Worm (Caenorhabditis elegans) whole organism, L3 larva: ENCODE measurements around the gene npp-24.
A peak's percentile ranks its signal among the peaks of the same experiment; 100 is the strongest.

Experiments used
- R02D3.7 ChIP-seq: fragments of 150-350 bp; optimal IDR thresholded peaks from 2 replicates; lab custom pipeline; 2014; ENCODE audit warnings: missing biosample characterization, missing genetic modification characterization
- ZK546.5 ChIP-seq: sonication (generic microtip); optimal IDR thresholded peaks from 2 replicates; lab custom pipeline; 2017; ENCODE audit warnings: missing biosample characterization, missing genetic modification characterization
- aly-2 ChIP-seq: fragments of 150-350 bp; optimal IDR thresholded peaks from 2 replicates; lab custom pipeline; 2014; ENCODE audit warnings: missing biosample characterization, missing genetic modification characterization
- ama-1 ChIP-seq: fragments of 150-350 bp; optimal IDR thresholded peaks from 2 replicates; lab custom pipeline; 2018
- ceh-16 ChIP-seq: sonication (generic microtip); optimal IDR thresholded peaks from 2 replicates; lab custom pipeline; 2017; ENCODE audit warnings: missing biosample characterization, missing genetic modification characterization
- ceh-28 ChIP-seq: fragments of 150-350 bp; optimal IDR thresholded peaks from 2 replicates; lab custom pipeline; 2014; ENCODE audit warnings: missing biosample characterization, missing genetic modification reagents, missing genetic modification characterization
- ceh-82 ChIP-seq: fragments of 150-350 bp; optimal IDR thresholded peaks from 2 replicates; lab custom pipeline; 2014; ENCODE audit warnings: missing biosample characterization, missing genetic modification characterization
- ceh-9 ChIP-seq: sonication (generic microtip); optimal IDR thresholded peaks from 2 replicates; lab custom pipeline; 2018; ENCODE audit warnings: missing biosample characterization, missing genetic modification characterization
- daf-12 ChIP-seq: fragments of 150-350 bp; optimal IDR thresholded peaks from 2 replicates; lab custom pipeline; 2014; ENCODE audit warnings: missing biosample characterization, missing genetic modification reagents, missing genetic modification characterization
- egl-27 ChIP-seq: sonication (generic microtip); optimal IDR thresholded peaks from 4 replicates; lab custom pipeline; 2017; ENCODE audit warnings: missing biosample characterization, missing genetic modification reagents, missing genetic modification characterization
- egl-5 ChIP-seq: fragments of 150-350 bp; optimal IDR thresholded peaks from 2 replicates; lab custom pipeline; 2017; ENCODE audit warnings: missing biosample characterization, missing genetic modification reagents, missing genetic modification characterization, inconsistent platforms
- elt-1 ChIP-seq: fragments of 150-350 bp; optimal IDR thresholded peaks from 2 replicates; lab custom pipeline; 2014; ENCODE audit warnings: missing biosample characterization, missing genetic modification characterization
- elt-2 ChIP-seq: sonication (generic microtip); optimal IDR thresholded peaks from 2 replicates; lab custom pipeline; 2016; ENCODE audit warnings: missing genetic modification reagents, mild to moderate bottlenecking, missing genetic modification characterization, missing compliant biosample characterization
- eor-1 ChIP-seq, 2 experiments: fragments of 150-350 bp; optimal IDR thresholded peaks; 2 replicates each; lab custom pipeline; 2014 to 2018; ENCODE audit warnings: missing biosample characterization in 2 of 2, missing genetic modification characterization in 2 of 2
- fkh-10 ChIP-seq: sonication (generic microtip); optimal IDR thresholded peaks from 2 replicates; lab custom pipeline; 2017; ENCODE audit warnings: missing biosample characterization, missing genetic modification reagents, missing genetic modification characterization
- fkh-2 ChIP-seq: fragments of 150-350 bp; optimal IDR thresholded peaks from 2 replicates; lab custom pipeline; 2014; ENCODE audit warnings: missing biosample characterization, missing genetic modification reagents, missing genetic modification characterization
- fos-1 ChIP-seq: fragments of 150-350 bp; optimal IDR thresholded peaks from 2 replicates; lab custom pipeline; 2014; ENCODE audit warnings: missing biosample characterization, missing genetic modification characterization
- jun-1 ChIP-seq: fragments of 150-350 bp; optimal IDR thresholded peaks from 2 replicates; lab custom pipeline; 2014; ENCODE audit warnings: missing biosample characterization, missing genetic modification reagents, missing genetic modification characterization
- lin-15B ChIP-seq: fragments of 150-350 bp; optimal IDR thresholded peaks from 2 replicates; lab custom pipeline; 2014; ENCODE audit warnings: missing biosample characterization, missing genetic modification characterization
- lin-39 ChIP-seq: fragments of 150-350 bp; optimal IDR thresholded peaks from 2 replicates; lab custom pipeline; 2018; ENCODE audit warnings: missing biosample characterization, missing genetic modification reagents, missing genetic modification characterization
- lsy-12 ChIP-seq: sonication (generic microtip); optimal IDR thresholded peaks from 2 replicates; lab custom pipeline; 2016; ENCODE audit warnings: mild to moderate bottlenecking, missing genetic modification characterization, missing compliant biosample characterization
- mdl-1 ChIP-seq: fragments of 150-350 bp; optimal IDR thresholded peaks from 2 replicates; lab custom pipeline; 2014; ENCODE audit warnings: missing biosample characterization, missing genetic modification characterization
- mml-1 ChIP-seq: fragments of 150-350 bp; sonication (generic microtip); optimal IDR thresholded peaks from 3 replicates; lab custom pipeline; 2014; ENCODE audit warnings: missing biosample characterization, missing genetic modification characterization
- nfya-1 ChIP-seq: sonication (generic microtip); optimal IDR thresholded peaks from 2 replicates; lab custom pipeline; 2017; ENCODE audit warnings: missing genetic modification characterization, mild to moderate bottlenecking, missing compliant biosample characterization, antibody characterized with exemption, moderate library complexity; ENCODE audit not compliant: insufficient read depth
- nhr-11 ChIP-seq: fragments of 150-350 bp; optimal IDR thresholded peaks from 2 replicates; lab custom pipeline; 2014; ENCODE audit warnings: missing biosample characterization, missing genetic modification characterization
- nhr-12 ChIP-seq: fragments of 150-350 bp; optimal IDR thresholded peaks from 2 replicates; lab custom pipeline; 2014; ENCODE audit warnings: missing biosample characterization, missing genetic modification characterization
- nhr-23 ChIP-seq: fragments of 150-350 bp; optimal IDR thresholded peaks from 2 replicates; lab custom pipeline; 2014; ENCODE audit warnings: missing biosample characterization, missing genetic modification reagents, missing genetic modification characterization
- nhr-237 ChIP-seq: fragments of 150-350 bp; optimal IDR thresholded peaks from 2 replicates; lab custom pipeline; 2014; ENCODE audit warnings: missing biosample characterization, missing genetic modification characterization
- nhr-25 ChIP-seq: sonication (generic microtip); optimal IDR thresholded peaks from 2 replicates; lab custom pipeline; 2017; ENCODE audit warnings: missing biosample characterization, missing genetic modification characterization
- nhr-28 ChIP-seq: fragments of 150-350 bp; optimal IDR thresholded peaks from 2 replicates; lab custom pipeline; 2014; ENCODE audit warnings: missing biosample characterization, missing genetic modification characterization
- nhr-43 ChIP-seq: sonication (generic microtip); optimal IDR thresholded peaks from 2 replicates; lab custom pipeline; 2016; ENCODE audit warnings: mild to moderate bottlenecking, missing genetic modification characterization, missing compliant biosample characterization; ENCODE audit not compliant: poor library complexity, severe bottlenecking
- nhr-67 ChIP-seq: fragments of 150-350 bp; optimal IDR thresholded peaks from 2 replicates; lab custom pipeline; 2014; ENCODE audit warnings: missing biosample characterization, missing genetic modification characterization
- nhr-76 ChIP-seq: fragments of 150-350 bp; sonication (generic microtip); optimal IDR thresholded peaks from 5 replicates; lab custom pipeline; 2014; ENCODE audit warnings: missing biosample characterization, missing genetic modification characterization
- nhr-77 ChIP-seq: fragments of 150-350 bp; optimal IDR thresholded peaks from 2 replicates; lab custom pipeline; 2014; ENCODE audit warnings: missing biosample characterization, missing genetic modification characterization
- pha-4 ChIP-seq: fragments of 150-350 bp; optimal IDR thresholded peaks from 2 replicates; lab custom pipeline; 2014; ENCODE audit warnings: missing biosample characterization, missing genetic modification reagents, missing genetic modification characterization
- pqm-1 ChIP-seq: fragments of 150-350 bp; optimal IDR thresholded peaks from 2 replicates; lab custom pipeline; 2017; ENCODE audit warnings: missing biosample characterization, missing genetic modification characterization, inconsistent platforms
- sea-2 ChIP-seq: fragments of 150-350 bp; sonication (generic microtip); optimal IDR thresholded peaks from 4 replicates; lab custom pipeline; 2014; ENCODE audit warnings: missing biosample characterization, missing genetic modification reagents, missing genetic modification characterization
- skn-1 ChIP-seq: fragments of 150-350 bp; optimal IDR thresholded peaks from 2 replicates; lab custom pipeline; 2014; ENCODE audit warnings: missing biosample characterization, missing genetic modification characterization
- snpc-4 ChIP-seq: fragments of 150-350 bp; optimal IDR thresholded peaks from 2 replicates; lab custom pipeline; 2014; ENCODE audit warnings: missing biosample characterization, missing genetic modification characterization
- tbx-2 ChIP-seq: sonication (generic microtip); optimal IDR thresholded peaks from 2 replicates; lab custom pipeline; 2016; ENCODE audit warnings: mild to moderate bottlenecking, missing genetic modification characterization, missing compliant biosample characterization
- unc-39 ChIP-seq: sonication (generic microtip); optimal IDR thresholded peaks from 4 replicates; lab custom pipeline; 2017; ENCODE audit warnings: missing biosample characterization, missing genetic modification characterization
- unc-62 ChIP-seq: fragments of 150-350 bp; sonication (generic microtip); optimal IDR thresholded peaks from 4 replicates; lab custom pipeline; 2014; ENCODE audit warnings: missing biosample characterization, missing genetic modification reagents, missing genetic modification characterization
- ztf-11 ChIP-seq: fragments of 150-350 bp; optimal IDR thresholded peaks from 2 replicates; lab custom pipeline; 2014; ENCODE audit warnings: missing biosample characterization, missing genetic modification characterization
- ztf-4 ChIP-seq: fragments of 150-350 bp; optimal IDR thresholded peaks from 2 replicates; lab custom pipeline; 2014; ENCODE audit warnings: missing biosample characterization, missing genetic modification characterization

npp-24 gene

DNA sequence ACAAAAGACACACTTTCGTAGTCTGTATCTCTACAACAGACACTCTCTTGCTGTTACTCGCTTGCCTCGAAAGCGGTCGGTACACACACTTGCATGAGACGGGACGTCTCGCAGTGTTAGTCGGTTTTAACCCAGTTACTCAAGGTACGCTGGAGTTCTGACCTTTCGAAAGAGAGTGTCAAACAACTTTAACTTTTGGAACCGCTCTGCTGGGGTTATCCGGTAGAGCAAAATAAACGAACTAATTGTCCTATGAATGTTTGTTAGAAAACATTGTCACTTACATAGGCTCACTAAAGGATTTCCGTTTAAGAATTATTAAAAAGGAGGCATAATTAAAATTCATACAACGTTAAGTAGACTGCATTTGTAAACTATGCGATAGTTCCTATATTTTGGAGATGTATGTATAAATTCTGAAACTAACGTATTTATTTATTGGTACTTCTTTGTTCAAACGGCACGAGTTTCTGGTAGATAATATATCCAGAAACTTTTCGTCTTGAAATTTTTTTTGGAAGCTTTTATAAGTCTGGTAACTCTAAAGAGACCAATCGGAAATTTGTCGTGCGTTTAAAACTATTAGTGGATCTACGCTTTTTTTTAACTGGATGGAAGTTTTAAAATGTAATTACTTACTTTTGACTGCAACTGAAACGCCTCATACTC, 37.9 kb downstream of the npp-24 start (continued):
- peak; percentile 90 for TF ChIP-seq fos-1 (tag; lab: Kevin White, UChicago)
- TF ChIP-seq ceh-16 (tag; lab: Kevin White, UChicago) = peak; percentile 80
- TF ChIP-seq elt-2 (tag; lab: Kevin White, UChicago) = peak; percentile 97
- TF ChIP-seq lin-15B = peak; percentile 85
- TF ChIP-seq pha-4 = peak; percentile 99
- peak; percentile 100 for TF ChIP-seq ama-1 (lab: Kevin White, UChicago)
- peak; percentile 95 for TF ChIP-seq ceh-82 (tag; lab: Kevin White, UChicago)
- peak; percentile 94 for TF ChIP-seq pqm-1
- peak; percentile 90 for TF ChIP-seq R02D3.7
- TF ChIP-seq nhr-23 (tag; lab: Kevin White, UChicago) = peak; percentile 99
- peak; percentile 29 for TF ChIP-seq mdl-1
- TF ChIP-seq egl-5 (tag; lab: Kevin White, UChicago) = peak; percentile 96
- TF ChIP-seq nhr-25 (tag; lab: Kevin White, UChicago) = peak; percentile 99

DNA sequence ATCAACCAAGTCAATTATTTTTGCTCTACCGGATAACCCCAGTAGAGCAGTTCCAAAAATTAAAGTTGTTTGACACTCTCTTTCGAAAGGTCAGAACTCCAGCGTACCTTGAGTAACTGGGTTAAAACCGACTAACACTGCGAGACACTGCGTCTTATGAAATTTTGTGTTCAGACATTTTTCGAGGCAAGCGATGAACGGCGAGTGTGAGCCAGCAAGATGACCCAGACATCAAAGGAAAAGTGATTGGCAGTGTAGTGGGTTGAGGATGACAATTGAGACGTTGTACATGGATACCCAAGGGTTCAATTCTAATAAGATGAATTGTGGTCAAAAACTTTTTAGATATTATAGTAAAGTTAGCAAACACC, 38.5 kb downstream of the npp-24 start:
- TF ChIP-seq ama-1 (lab: Kevin White, UChicago) (peak; percentile 99), ceh-82 (tag; lab: Kevin White, UChicago) (no peak), nhr-12 (tag; lab: Kevin White, UChicago) (no peak), pqm-1 (peak; percentile 31), nhr-43 (peak; percentile 63), pha-4 (peak; percentile 81), egl-5 (tag; lab: Kevin White, UChicago) (peak; percentile 60), lin-39 (tag; lab: Kevin White, UChicago) (peak; percentile 72), lin-15B (peak; percentile 26), sea-2 (no peak), unc-62 (GFP tag; lab: Kevin White, UChicago) (peak; percentile 51), lsy-12 (tag; lab: Kevin White, UChicago) (no peak), elt-2 (tag; lab: Kevin White, UChicago) (peak; percentile 84), ceh-9 (tag; lab: Kevin White, UChicago) (no peak), nhr-76 (tag; lab: Kevin White, UChicago) (no peak), elt-1 (tag; lab: Kevin White, UChicago) (no peak), unc-39 (tag; lab: Kevin White, UChicago) (no peak), ZK546.5 (tag; lab: Kevin White, UChicago) (no peak), skn-1 (tag; lab: Kevin White, UChicago) (peak; percentile 57), mml-1 (tag; lab: Kevin White, UChicago) (no peak), egl-27 (no peak), fkh-10 (no peak), ceh-28 (tag; lab: Kevin White, UChicago) (peak; percentile 58), daf-12 (tag; lab: Kevin White, UChicago) (no peak), nhr-23 (tag; lab: Kevin White, UChicago) (peak; percentile 55), fos-1 (tag; lab: Kevin White, UChicago) (no peak), snpc-4 (tag; lab: Kevin White, UChicago) (peak; percentile 99), R02D3.7 (no peak), jun-1 (tag; lab: Kevin White, UChicago) (peak; percentile 41), nhr-25 (tag; lab: Kevin White, UChicago) (peak; percentile 60), fkh-2 (tag; lab: Kevin White, UChicago) (no peak), mdl-1 (no peak), nhr-237 (tag; lab: Kevin White, UChicago) (no peak), nhr-67 (no peak), nhr-28 (tag; lab: Kevin White, UChicago) (no peak), eor-1 (tag; optimal IDR thresholded peaks at IDR 0.05; lab: Kevin White, UChicago) (no peak), nhr-77 (tag; lab: Kevin White, UChicago) (no peak), aly-2 (tag; lab: Kevin White, UChicago) (no peak), ztf-11 (tag; lab: Kevin White, UChicago) (no peak), nhr-11 (tag; lab: Kevin White, UChicago) (no peak), tbx-2 (tag; lab: Kevin White, UChicago) (no peak), ceh-16 (tag; lab: Kevin White, UChicago) (no peak), nfya-1 (tag; lab: Kevin White, UChicago) (peak; percentile 80), ztf-4 (tag; lab: Kevin White, UChicago) (no peak)
- TF ChIP-seq, all 47 proteins: peak for 16
